Fruit fly (Drosophila melanogaster): Measurements from ENCODE around the gene CG32037.

The CG32037 gene

DNA sequence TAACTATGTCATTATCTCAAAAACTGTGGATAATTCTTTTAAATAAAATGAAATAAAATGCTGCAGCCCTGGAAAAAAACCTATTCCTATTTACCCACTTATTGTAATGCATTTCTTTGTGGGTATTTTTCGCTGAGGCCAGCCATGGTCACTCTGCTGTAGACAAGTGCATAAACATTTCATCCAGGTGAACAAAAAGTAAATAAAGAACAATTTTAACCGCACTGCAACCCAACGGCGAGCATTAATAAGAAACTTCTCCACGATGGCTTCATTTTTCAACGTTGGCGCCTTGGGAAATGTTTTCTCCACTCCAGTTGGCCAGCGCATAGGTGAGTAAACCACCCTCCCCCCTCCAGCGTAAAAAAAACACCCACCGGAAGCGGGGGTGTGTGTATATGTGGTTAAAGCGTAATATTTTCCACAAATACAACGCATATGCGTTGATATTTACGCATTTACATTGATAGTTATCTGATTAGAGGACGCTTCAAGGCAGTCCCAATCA is 45.2 kb downstream of the CG32037 start, which contains the start of gene CG3529:
TSS of gene CG3529 (plus strand) at position 134 of the 508 bp plus-strand sequence.
- TF ChIP-seq CG34367 (tag; optimal IDR thresholded peaks at IDR 0.05) (no peak), CG15710 (tag; optimal IDR thresholded peaks at IDR 0.05) (peak; percentile 33), CG4496 (GFP tag; IDR thresholded peaks at IDR 0.05) (no peak), fd96Ca (GFP tag; IDR thresholded peaks at IDR 0.05) (no peak), CG8159 (tag; optimal IDR thresholded peaks at IDR 0.05) (no peak), gl (tag; optimal IDR thresholded peaks at IDR 0.05) (no peak), CG12605 (GFP tag; IDR thresholded peaks at IDR 0.05) (no peak), Pif1B (GFP tag; optimal IDR thresholded peaks at IDR 0.05) (no peak), CG10348 (GFP tag; IDR thresholded peaks at IDR 0.05) (no peak), CG9948 (tag; optimal IDR thresholded peaks at IDR 0.05) (no peak), Ets98B (GFP tag; IDR thresholded peaks at IDR 0.05) (0 out of 2 replicates have a peak, but pooled peaks have one; percentile 15), D1 (tag; optimal IDR thresholded peaks at IDR 0.05) (no peak), EcR (GFP tag; optimal IDR thresholded peaks at IDR 0.05) (peak; percentile 29), CG32121 (GFP tag; IDR thresholded peaks at IDR 0.05) (0 out of 2 replicates have a peak, but pooled peaks have one; percentile 22)

- TF ChIP-seq D1 (tag; optimal IDR thresholded peaks at IDR 0.05) (no peak), Snoo (tag; optimal IDR thresholded peaks at IDR 0.05) (no peak), CG10348 (GFP tag; IDR thresholded peaks at IDR 0.05) (no peak), CG17806 (tag; optimal IDR thresholded peaks at IDR 0.05) (no peak), CG34367 (tag; optimal IDR thresholded peaks at IDR 0.05) (no peak), CG4496 (GFP tag; IDR thresholded peaks at IDR 0.05) (no peak), gl (tag; optimal IDR thresholded peaks at IDR 0.05) (no peak), fd96Ca (GFP tag; IDR thresholded peaks at IDR 0.05) (no peak), EcR (GFP tag; optimal IDR thresholded peaks at IDR 0.05) (no peak), rn (GFP tag; IDR thresholded peaks at IDR 0.05) (no peak), CG13204 (GFP tag; optimal IDR thresholded peaks at IDR 0.05) (no peak), Pif1B (GFP tag; optimal IDR thresholded peaks at IDR 0.05) (no peak), Pif1A (GFP tag; optimal IDR thresholded peaks at IDR 0.05) (no peak), CG14655 (GFP tag; optimal IDR thresholded peaks at IDR 0.05) (no peak), CG8159 (tag; optimal IDR thresholded peaks at IDR 0.05) (no peak), CG9948 (tag; optimal IDR thresholded peaks at IDR 0.05) (no peak), CG32121 (GFP tag; IDR thresholded peaks at IDR 0.05) (no peak)
These were observed 49.3 kb downstream of the CG32037 start, which contains the start of gene Srg3 for dm6 chr3L:9442625-9443282. Gene Srg3, plus strand, starts transcription at chr3L:9443232.

DNA sequence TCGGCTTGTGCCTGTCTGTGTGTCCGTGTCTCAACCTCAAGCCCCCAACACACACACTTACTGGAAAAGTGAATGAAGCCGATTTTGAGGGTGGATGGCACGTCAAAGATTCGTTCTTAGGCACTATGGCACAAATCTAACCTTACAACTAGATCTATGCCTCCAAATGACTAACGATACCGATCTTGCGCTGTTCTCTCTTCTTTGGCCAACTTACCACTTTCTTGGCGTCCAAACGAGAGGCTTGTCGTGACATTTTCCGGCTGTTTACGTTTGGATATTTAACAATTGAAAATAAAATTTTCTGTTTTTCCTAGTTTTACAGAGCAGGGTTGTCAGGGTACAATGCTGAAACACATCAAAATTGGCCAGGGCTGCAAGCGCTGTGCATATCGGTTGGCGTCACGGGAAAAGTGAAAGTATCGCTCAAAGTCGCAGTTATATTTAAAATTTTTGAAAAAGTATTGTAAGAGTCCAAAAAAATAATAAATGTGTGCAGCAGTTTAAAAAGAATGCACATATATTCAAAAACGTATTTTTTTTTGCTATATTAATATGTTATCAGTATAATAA is 50.0 kb downstream of the CG32037 start, which contains the start of the genes Bet3 and Nf-YA:
TSS of gene Bet3 (minus strand) at position 361 of the 573 bp plus-strand sequence.
TSS of gene Nf-YA (minus strand) at position 361 of the 573 bp plus-strand sequence.
- TF ChIP-seq CG8301 (tag; optimal IDR thresholded peaks at IDR 0.05) (no peak), CG17806 (tag; optimal IDR thresholded peaks at IDR 0.05) (no peak), EcR (GFP tag; optimal IDR thresholded peaks at IDR 0.05) (no peak), CG32121 (GFP tag; IDR thresholded peaks at IDR 0.05) (no peak), CG15710 (tag; optimal IDR thresholded peaks at IDR 0.05) (peak; percentile 49), CG34367 (tag; optimal IDR thresholded peaks at IDR 0.05) (no peak), CG14655 (GFP tag; optimal IDR thresholded peaks at IDR 0.05) (no peak), Pif1B (GFP tag; optimal IDR thresholded peaks at IDR 0.05) (no peak), Pif1A (GFP tag; optimal IDR thresholded peaks at IDR 0.05) (no peak), CG4496 (GFP tag; IDR thresholded peaks at IDR 0.05) (peak; percentile 56; the same call in 1 of the 3 replicates), CG12605 (GFP tag; IDR thresholded peaks at IDR 0.05) (no peak), rn (GFP tag; IDR thresholded peaks at IDR 0.05) (no peak), CG9948 (tag; optimal IDR thresholded peaks at IDR 0.05) (no peak), fd96Ca (GFP tag; IDR thresholded peaks at IDR 0.05) (peak; percentile 54; the same call in 1 of the 3 replicates), Ets98B (GFP tag; IDR thresholded peaks at IDR 0.05) (peak; percentile 27), D1 (tag; optimal IDR thresholded peaks at IDR 0.05) (peak; percentile 88), gl (tag; optimal IDR thresholded peaks at IDR 0.05) (no peak), CG13204 (GFP tag; optimal IDR thresholded peaks at IDR 0.05) (no peak), CG8159 (tag; optimal IDR thresholded peaks at IDR 0.05) (no peak), Snoo (tag; optimal IDR thresholded peaks at IDR 0.05) (peak; percentile 53), CG10348 (GFP tag; IDR thresholded peaks at IDR 0.05) (no peak)

Data from whole organism, pupa.